Fruit fly (Drosophila melanogaster): ENCODE data around the gene rux.
A peak's percentile ranks its signal among the peaks of the same experiment; 100 is the strongest.

Gene rux

dm6 chrX:6027846-6028245, 9.8 kb downstream of the rux start (continued):
- peak; percentile 70 for TF ChIP-seq CG8388 (GFP tag; optimal IDR thresholded peaks at IDR 0.05)
- peak; percentile 11; the same call in 1 of the 3 replicates for TF ChIP-seq CG11093 (GFP tag; IDR thresholded peaks at IDR 0.05)
- 0 out of 3 replicates have a peak, but pooled peaks have one; percentile 15 for TF ChIP-seq row (GFP tag; IDR thresholded peaks at IDR 0.05)
- 0 out of 2 replicates have a peak, but pooled peaks have one; percentile 15 for TF ChIP-seq Ptx1 (GFP tag; IDR thresholded peaks at IDR 0.05)
- peak; percentile 10 for TF ChIP-seq gem (tag; optimal IDR thresholded peaks at IDR 0.05)
- no peak for TF ChIP-seq slbo (GFP tag; IDR thresholded peaks at IDR 0.05)
- TF ChIP-seq CG3281 (GFP tag; optimal IDR thresholded peaks at IDR 0.05), result no peak
- no peak for TF ChIP-seq pan (optimal IDR thresholded peaks at IDR 0.05)
- peak in 1 of 2 experiments; percentile 25 for TF ChIP-seq pan (GFP tag; optimal IDR thresholded peaks at IDR 0.05 in 1 of 2, IDR thresholded peaks at IDR 0.05 in 1 of 2)
- no peak for TF ChIP-seq Lpt (GFP tag; optimal IDR thresholded peaks at IDR 0.05)
- TF ChIP-seq sens (GFP tag), result peak; percentile 49

- TF ChIP-seq Fer3 (tag; optimal IDR thresholded peaks at IDR 0.05) (no peak), Gug (GFP tag; IDR thresholded peaks at IDR 0.05) (peak; percentile 42; the same call in 2 of the 4 replicates), sqz (GFP tag; optimal IDR thresholded peaks at IDR 0.05) (no peak), Dek (tag; optimal IDR thresholded peaks at IDR 0.05) (no peak), CG8359 (GFP tag; optimal IDR thresholded peaks at IDR 0.05; ENCODE audit: borderline replicate concordance) (peak; percentile 1), ftz-f1 (GFP tag; optimal IDR thresholded peaks at IDR 0.05) (no peak), Sin3A (optimal IDR thresholded peaks at IDR 0.05) (no peak), Ada2b (GFP tag; IDR thresholded peaks at IDR 0.05) (no peak), luna (GFP tag; optimal IDR thresholded peaks at IDR 0.05) (no peak), p53 (GFP tag; optimal IDR thresholded peaks at IDR 0.05) (no peak), zen (tag; optimal IDR thresholded peaks at IDR 0.05) (no peak), sug (tag; optimal IDR thresholded peaks at IDR 0.05) (no peak), kah (GFP tag; optimal IDR thresholded peaks at IDR 0.05) (no peak), ase (GFP tag; IDR thresholded peaks at IDR 0.05) (peak; percentile 47; the same call in 1 of the 3 replicates), slbo (GFP tag; IDR thresholded peaks at IDR 0.05) (no peak), Lim3 (GFP tag; IDR thresholded peaks at IDR 0.05) (no peak), CG15269 (tag; optimal IDR thresholded peaks at IDR 0.05) (no peak), Doc2 (GFP tag; IDR thresholded peaks at IDR 0.05) (no peak), Max (GFP tag; optimal IDR thresholded peaks at IDR 0.05) (no peak), onecut (GFP tag; IDR thresholded peaks at IDR 0.05) (no peak), pb (GFP tag; optimal IDR thresholded peaks at IDR 0.05) (peak; percentile 34), CG6272 (GFP tag; IDR thresholded peaks at IDR 0.05) (no peak), CG10321 (GFP tag; IDR thresholded peaks at IDR 0.05) (no peak), Dip3 (GFP tag; optimal IDR thresholded peaks at IDR 0.05) (no peak), wek (GFP tag; optimal IDR thresholded peaks at IDR 0.05) (no peak), CTCF (GFP tag; optimal IDR thresholded peaks at IDR 0.05) (no peak), CG8388 (GFP tag; optimal IDR thresholded peaks at IDR 0.05) (peak; percentile 43), CG30020 (tag; optimal IDR thresholded peaks at IDR 0.05) (no peak), CoRest (tag; optimal IDR thresholded peaks at IDR 0.05) (peak; percentile 48), bbx (GFP tag; IDR thresholded peaks at IDR 0.05; ENCODE audit: partially characterized antibody) (no peak), Spps (tag; optimal IDR thresholded peaks at IDR 0.05) (peak; percentile 39), CG9932 (GFP tag; IDR thresholded peaks at IDR 0.05) (no peak), H2.0 (GFP tag; IDR thresholded peaks at IDR 0.05) (peak; percentile 45), CG10979 (tag; optimal IDR thresholded peaks at IDR 0.05) (peak; percentile 73), vnd (GFP tag; IDR thresholded peaks at IDR 0.05; ENCODE audit: partially characterized antibody) (no peak), CG8290 (GFP tag; optimal IDR thresholded peaks at IDR 0.05) (no peak), CG8290 (tag; optimal IDR thresholded peaks at IDR 0.05) (no peak), CG5953 (GFP tag; IDR thresholded peaks at IDR 0.05) (no peak), PHDP (tag; optimal IDR thresholded peaks at IDR 0.05) (no peak), gro (GFP tag; optimal IDR thresholded peaks at IDR 0.05) (no peak), CG12942 (GFP tag; optimal IDR thresholded peaks at IDR 0.05) (peak; percentile 35), Fer2 (tag; optimal IDR thresholded peaks at IDR 0.05) (no peak), lab (GFP tag; optimal IDR thresholded peaks at IDR 0.05) (no peak)
These were observed 13.0 kb downstream of the rux start for dm6 chrX:6024638-6025037.

Data from whole organism, embryonic.